Worm (Caenorhabditis elegans) whole organism, L4/young adult: Measurements from ENCODE around the gene F58H1.2.

ENCODE experiments used
- W03F9.2 ChIP-seq: fragments of 150-350 bp; optimal IDR thresholded peaks from 2 replicates; lab custom pipeline; 2014; ENCODE audit warnings: missing biosample characterization, missing genetic modification characterization
- him-1 ChIP-seq: sonication (generic microtip); optimal IDR thresholded peaks from 2 replicates; lab custom pipeline; 2016; ENCODE audit warnings: missing genotype, missing genetic modification reagents, missing genetic modification characterization, missing compliant biosample characterization

DNA sequence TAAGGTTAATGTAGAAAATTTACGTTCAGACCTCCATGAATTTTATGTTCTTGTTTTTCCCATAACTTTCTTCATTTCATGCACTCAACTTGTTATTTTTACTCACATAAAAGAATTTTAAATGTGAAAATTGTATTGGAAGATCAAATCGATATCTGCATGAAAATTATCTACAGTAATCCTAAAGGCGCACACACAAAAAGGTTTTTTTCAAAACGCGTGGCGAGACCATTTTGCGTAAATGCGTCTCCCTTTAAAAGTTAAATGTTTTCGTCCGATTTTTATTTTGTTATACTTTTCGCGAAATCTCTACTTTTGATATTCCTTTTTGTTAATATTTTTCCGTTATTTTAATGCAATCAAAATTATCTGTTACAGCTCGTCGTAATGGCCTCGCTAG, 11.7 kb upstream of the F58H1.2 start, which contains the start of gene R31.2:
- TF ChIP-seq him-1 (tag; lab: Kevin White, UChicago) (no peak), W03F9.2 (tag; lab: Kevin White, UChicago) (no peak)
